Fruit fly (Drosophila melanogaster): ENCODE data around the gene Kots.

Kots gene

DNA sequence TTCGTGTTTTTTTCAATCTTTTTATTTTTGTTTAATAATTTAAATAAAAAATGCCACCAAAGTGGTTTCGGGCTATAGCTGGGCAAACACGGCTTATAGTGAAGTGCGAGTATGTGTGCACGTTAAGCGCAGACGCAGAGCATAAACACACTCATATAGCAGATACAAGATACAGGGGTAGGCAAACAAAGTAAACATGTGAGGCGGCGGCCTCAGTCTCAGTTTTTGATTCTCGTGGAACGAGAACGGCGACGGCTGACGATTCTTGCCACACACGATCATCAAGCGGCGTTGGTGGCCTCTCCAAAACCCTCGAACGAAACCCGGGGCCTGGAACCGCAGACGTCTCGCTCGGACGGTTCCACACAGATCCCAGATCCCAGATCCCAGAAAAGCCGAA is 26.1 kb upstream of the Kots start (continued):
- TF ChIP-seq gsb-n (tag; optimal IDR thresholded peaks at IDR 0.05) (no peak), klu (GFP tag; IDR thresholded peaks at IDR 0.05) (no peak), ham (GFP tag; IDR thresholded peaks at IDR 0.05) (no peak), CG7786 (GFP tag; optimal IDR thresholded peaks at IDR 0.05) (no peak), CG32767 (GFP tag; IDR thresholded peaks at IDR 0.05) (no peak), Dad (GFP tag; optimal IDR thresholded peaks at IDR 0.05) (no peak), CG1529 (GFP tag; optimal IDR thresholded peaks at IDR 0.05) (no peak), ci (GFP tag; IDR thresholded peaks at IDR 0.05) (peak; percentile 91), E2f1 (GFP tag; IDR thresholded peaks at IDR 0.05) (no peak), kni (GFP tag; optimal IDR thresholded peaks at IDR 0.05) (peak; percentile 31), disco-r (GFP tag; optimal IDR thresholded peaks at IDR 0.05) (no peak), Elba2 (GFP tag; optimal IDR thresholded peaks at IDR 0.05) (no peak), Med (GFP tag) (peak; percentile 66), repo (GFP tag; optimal IDR thresholded peaks at IDR 0.05) (no peak), zfh1 (GFP tag; IDR thresholded peaks at IDR 0.05) (0 out of 3 replicates have a peak, but pooled peaks have one; percentile 36), Abd-B (GFP tag; optimal IDR thresholded peaks at IDR 0.05) (no peak), C15 (GFP tag; IDR thresholded peaks at IDR 0.05) (no peak), CG9215 (GFP tag; IDR thresholded peaks at IDR 0.05) (no peak), lov (optimal IDR thresholded peaks at IDR 0.05) (no peak), lov (GFP tag; IDR thresholded peaks at IDR 0.05) (peak; percentile 75; the same call in 2 of the 3 replicates), Deaf1 (tag; optimal IDR thresholded peaks at IDR 0.05) (peak; percentile 3), pb (GFP tag; optimal IDR thresholded peaks at IDR 0.05) (no peak)

DNA sequence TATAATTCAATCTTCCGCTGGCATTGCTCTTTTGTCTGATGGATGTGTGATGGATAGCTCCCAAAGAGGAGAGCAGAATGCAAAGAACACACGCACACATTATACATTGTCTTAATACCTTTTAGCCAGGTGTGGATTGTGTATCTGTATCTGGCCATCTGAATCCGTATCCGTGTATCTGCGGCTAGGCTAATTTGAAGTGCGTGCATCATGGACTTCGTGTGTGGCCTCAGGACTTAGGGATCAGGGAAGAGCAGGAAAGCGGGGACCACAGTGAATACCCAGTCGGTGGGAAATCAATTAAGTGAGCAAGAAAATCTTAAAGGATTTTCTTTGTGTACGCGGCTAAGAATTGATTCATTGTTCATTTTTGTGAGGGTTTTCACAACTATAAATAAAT is 25.5 kb upstream of the Kots start:
- TF ChIP-seq CG1603 (tag; optimal IDR thresholded peaks at IDR 0.05), result no peak
- TF ChIP-seq CG8359 (GFP tag; optimal IDR thresholded peaks at IDR 0.05; ENCODE audit: borderline replicate concordance), result no peak
- no peak for TF ChIP-seq gcm2 (GFP tag; optimal IDR thresholded peaks at IDR 0.05)
- no peak for TF ChIP-seq Asciz (GFP tag; optimal IDR thresholded peaks at IDR 0.05)
- peak; percentile 80 for TF ChIP-seq grau (tag; optimal IDR thresholded peaks at IDR 0.05)
- TF ChIP-seq PHDP (tag; optimal IDR thresholded peaks at IDR 0.05), result no peak
- TF ChIP-seq prd (optimal IDR thresholded peaks at IDR 0.05), result no peak
- TF ChIP-seq prd (GFP tag; IDR thresholded peaks at IDR 0.05), result 0 out of 3 replicates have a peak, but pooled peaks have one; percentile 5
- peak; percentile 15 for TF ChIP-seq CG15696 (tag; optimal IDR thresholded peaks at IDR 0.05)
- TF ChIP-seq Poxn (GFP tag; IDR thresholded peaks at IDR 0.05), result no peak
- TF ChIP-seq CG7963 (GFP tag; IDR thresholded peaks at IDR 0.05; ENCODE audit: partially characterized antibody), result no peak
- no peak for TF ChIP-seq Hsf (GFP tag; optimal IDR thresholded peaks at IDR 0.05)

DNA sequence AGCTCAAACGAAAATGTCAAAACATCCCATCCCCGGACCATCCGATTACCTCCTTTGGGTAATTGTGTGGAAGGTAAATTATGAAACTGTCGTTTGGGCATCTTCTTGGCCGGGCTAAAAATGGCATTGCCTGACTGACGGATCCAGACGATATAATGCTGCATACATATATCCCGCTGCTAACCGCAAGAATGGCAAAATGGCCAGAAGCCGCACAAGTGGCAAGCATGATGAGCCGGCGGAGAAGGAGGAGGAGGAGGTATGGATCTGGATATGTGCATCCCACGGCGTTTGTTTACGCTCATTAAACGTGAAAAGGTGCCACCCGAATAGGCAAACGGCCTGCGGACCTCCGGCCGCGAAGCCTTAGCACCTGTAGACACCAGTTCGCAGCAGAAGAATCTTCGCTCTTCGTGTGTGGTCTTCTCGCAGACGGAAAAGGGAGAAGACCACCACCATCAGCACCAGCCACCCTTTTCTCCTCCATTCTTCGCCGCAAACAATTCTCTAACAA is 25.0 kb upstream of the Kots start:
- TF ChIP-seq zen (tag; optimal IDR thresholded peaks at IDR 0.05) (peak; percentile 92), kni (GFP tag; optimal IDR thresholded peaks at IDR 0.05) (peak; percentile 21), CG15269 (tag; optimal IDR thresholded peaks at IDR 0.05) (no peak), sens (GFP tag) (peak; percentile 33), CG16815 (GFP tag; optimal IDR thresholded peaks at IDR 0.05) (no peak), Hr51 (GFP tag; optimal IDR thresholded peaks at IDR 0.05) (no peak), Kr (GFP tag; optimal IDR thresholded peaks at IDR 0.05) (peak; percentile 62), aop (GFP tag; IDR thresholded peaks at IDR 0.05) (no peak), Stat92E (GFP tag; optimal IDR thresholded peaks at IDR 0.05) (no peak), fd96Cb (tag; optimal IDR thresholded peaks at IDR 0.05) (no peak), slou (GFP tag; optimal IDR thresholded peaks at IDR 0.05) (no peak), cato (GFP tag; optimal IDR thresholded peaks at IDR 0.05; ENCODE audit: borderline replicate concordance) (no peak), Hr39 (optimal IDR thresholded peaks at IDR 0.05) (no peak), prd (optimal IDR thresholded peaks at IDR 0.05) (no peak), prd (GFP tag; IDR thresholded peaks at IDR 0.05) (0 out of 3 replicates have a peak, but pooled peaks have one; percentile 42), CG11560 (tag; IDR thresholded peaks at IDR 0.05) (no peak), sob (GFP tag; IDR thresholded peaks at IDR 0.05) (no peak), CG9932 (GFP tag; IDR thresholded peaks at IDR 0.05) (no peak), D (optimal IDR thresholded peaks at IDR 0.05) (peak; percentile 85), D (GFP tag; optimal IDR thresholded peaks at IDR 0.05) (no peak), gsb-n (tag; optimal IDR thresholded peaks at IDR 0.05) (no peak)
